Worm (Caenorhabditis elegans): Measurements from ENCODE around the gene unc-58.
A peak's percentile ranks its signal among the peaks of the same experiment; 100 is the strongest.

Gene unc-58

ce11 chrX:10145011-10145410, 12.0 kb upstream of the unc-58 start (continued):
- no peak for TF ChIP-seq hlh-4 (tag; optimal IDR thresholded peaks at IDR 0.05)
- TF ChIP-seq lin-15B (tag; optimal IDR thresholded peaks at IDR 0.05): no peak
- TF ChIP-seq nhr-90 (tag; optimal IDR thresholded peaks at IDR 0.05; ENCODE audit: poor library complexity): peak; percentile 80
- TF ChIP-seq ama-1 (optimal IDR thresholded peaks at IDR 0.05): no peak
- TF ChIP-seq alr-1 (tag; optimal IDR thresholded peaks at IDR 0.05; ENCODE audit: borderline replicate concordance): no peak
- peak; percentile 72 for TF ChIP-seq nhr-20 (tag; optimal IDR thresholded peaks at IDR 0.05)
- TF ChIP-seq F16B12.6 (tag; optimal IDR thresholded peaks at IDR 0.05): no peak
- TF ChIP-seq efl-3 (GFP tag; optimal IDR thresholded peaks at IDR 0.05): peak; percentile 25
- TF ChIP-seq ceh-63 (GFP tag; optimal IDR thresholded peaks at IDR 0.05): no peak
- TF ChIP-seq nhr-28 (tag; optimal IDR thresholded peaks at IDR 0.05): no peak
- TF ChIP-seq lin-39 (tag; optimal IDR thresholded peaks at IDR 0.05): no peak
- TF ChIP-seq fkh-8 (tag; optimal IDR thresholded peaks at IDR 0.05): no peak
- TF ChIP-seq nhr-76 (tag; optimal IDR thresholded peaks at IDR 0.05): no peak
- no peak for TF ChIP-seq nhr-12 (tag; optimal IDR thresholded peaks at IDR 0.05)
- no peak for TF ChIP-seq elt-3 (tag; optimal IDR thresholded peaks at IDR 0.05)
- TF ChIP-seq hpl-2 (GFP tag; optimal IDR thresholded peaks at IDR 0.05): no peak
- peak; percentile 21; the same call in 1 of the 2 replicates for TF ChIP-seq ceh-88 (GFP tag; IDR thresholded peaks at IDR 0.05)
- no peak for TF ChIP-seq tlp-1 (tag; optimal IDR thresholded peaks at IDR 0.05)
- no peak for TF ChIP-seq sptf-1 (tag; optimal IDR thresholded peaks at IDR 0.05)
- no peak for TF ChIP-seq isw-1 (GFP tag; IDR thresholded peaks at IDR 0.05)
- no peak for TF ChIP-seq ceh-90 (tag; optimal IDR thresholded peaks at IDR 0.05)
- TF ChIP-seq unc-130 (tag; optimal IDR thresholded peaks at IDR 0.05): no peak
- peak in 1 of 2 experiments; percentile 23 for TF ChIP-seq efl-1 (optimal IDR thresholded peaks at IDR 0.05)
- TF ChIP-seq efl-1 (GFP tag; optimal IDR thresholded peaks at IDR 0.05 in 1 of 2): peak in 1 of 2 experiments; percentile 86
- no peak for TF ChIP-seq pag-3 (tag; optimal IDR thresholded peaks at IDR 0.05; ENCODE audit: borderline replicate concordance, insufficient read depth)
- TF ChIP-seq ztf-11 (tag; optimal IDR thresholded peaks at IDR 0.05): peak in 1 of 2 experiments; percentile 46
- no peak for TF ChIP-seq nhr-84 (tag; optimal IDR thresholded peaks at IDR 0.05)
- TF ChIP-seq elt-2 (tag; optimal IDR thresholded peaks at IDR 0.05): peak; percentile 43
- no peak for TF ChIP-seq pqm-1 (tag; optimal IDR thresholded peaks at IDR 0.05)
- no peak for TF ChIP-seq aly-2 (tag; optimal IDR thresholded peaks at IDR 0.05)
- TF ChIP-seq ces-1 (GFP tag; optimal IDR thresholded peaks at IDR 0.05): no peak
- TF ChIP-seq C34B4.2 (tag; optimal IDR thresholded peaks at IDR 0.05): no peak
- peak; percentile 24 for TF ChIP-seq zip-4 (GFP tag; optimal IDR thresholded peaks at IDR 0.05)
- TF ChIP-seq pax-3 (tag; optimal IDR thresholded peaks at IDR 0.05): peak; percentile 1
- TF ChIP-seq tbx-2 (tag; optimal IDR thresholded peaks at IDR 0.05): peak; percentile 57
- peak; percentile 53 for TF ChIP-seq mep-1 (tag; optimal IDR thresholded peaks at IDR 0.05)
- peak; percentile 6 for TF ChIP-seq sox-4 (tag; optimal IDR thresholded peaks at IDR 0.05)
- TF ChIP-seq mef-2 (tag; optimal IDR thresholded peaks at IDR 0.05): no peak
- no peak for TF ChIP-seq ztf-4 (tag; optimal IDR thresholded peaks at IDR 0.05)
- TF ChIP-seq mdl-1 (tag; optimal IDR thresholded peaks at IDR 0.05): peak in 1 of 2 experiments; percentile 10
- TF ChIP-seq irx-1 (tag; optimal IDR thresholded peaks at IDR 0.05): peak; percentile 47
- TF ChIP-seq sup-37 (GFP tag; optimal IDR thresholded peaks at IDR 0.05): peak; percentile 1
- TF ChIP-seq hlh-17 (GFP tag; optimal IDR thresholded peaks at IDR 0.05; ENCODE audit: borderline replicate concordance): no peak
- TF ChIP-seq fos-1 (tag; optimal IDR thresholded peaks at IDR 0.05): peak; percentile 31
- TF ChIP-seq Y116A8C.19 (tag; optimal IDR thresholded peaks at IDR 0.05; ENCODE audit: borderline replicate concordance): no peak
- TF ChIP-seq unc-62 (GFP tag; optimal IDR thresholded peaks at IDR 0.05): no peak
- TF ChIP-seq xbp-1 (tag; optimal IDR thresholded peaks at IDR 0.05): peak; percentile 60
- peak; percentile 32 to 53 for TF ChIP-seq lsy-2 (tag; optimal IDR thresholded peaks at IDR 0.05)
- peak; percentile 29 for TF ChIP-seq jun-1 (tag; optimal IDR thresholded peaks at IDR 0.05)
- TF ChIP-seq skn-1 (tag; optimal IDR thresholded peaks at IDR 0.05): peak; percentile 32
- peak; percentile 71 for TF ChIP-seq lin-14 (GFP tag; optimal IDR thresholded peaks at IDR 0.05)
- peak; percentile 11 for TF ChIP-seq fkh-10 (GFP tag; optimal IDR thresholded peaks at IDR 0.05)
- no peak for TF ChIP-seq blmp-1 (tag; optimal IDR thresholded peaks at IDR 0.05)
- TF ChIP-seq lin-35 (GFP tag; optimal IDR thresholded peaks at IDR 0.05): peak; percentile 14 to 62

Data from whole organism, L1 larva.